Worm (Caenorhabditis elegans) whole organism, L3 larva: ENCODE results near the gene memb-1.

Source experiments
- R02D3.7 ChIP-seq: fragments of 150-350 bp; optimal IDR thresholded peaks from 2 replicates; lab custom pipeline; 2014; ENCODE audit warnings: missing biosample characterization, missing genetic modification characterization
- aly-2 ChIP-seq: fragments of 150-350 bp; optimal IDR thresholded peaks from 2 replicates; lab custom pipeline; 2014; ENCODE audit warnings: missing biosample characterization, missing genetic modification characterization
- ama-1 ChIP-seq: fragments of 150-350 bp; optimal IDR thresholded peaks from 2 replicates; lab custom pipeline; 2018
- ceh-28 ChIP-seq: fragments of 150-350 bp; optimal IDR thresholded peaks from 2 replicates; lab custom pipeline; 2014; ENCODE audit warnings: missing biosample characterization, missing genetic modification reagents, missing genetic modification characterization
- ceh-82 ChIP-seq: fragments of 150-350 bp; optimal IDR thresholded peaks from 2 replicates; lab custom pipeline; 2014; ENCODE audit warnings: missing biosample characterization, missing genetic modification characterization
- ceh-9 ChIP-seq: sonication (generic microtip); optimal IDR thresholded peaks from 2 replicates; lab custom pipeline; 2018; ENCODE audit warnings: missing biosample characterization, missing genetic modification characterization
- egl-27 ChIP-seq: sonication (generic microtip); optimal IDR thresholded peaks from 4 replicates; lab custom pipeline; 2017; ENCODE audit warnings: missing biosample characterization, missing genetic modification reagents, missing genetic modification characterization
- egl-5 ChIP-seq: fragments of 150-350 bp; optimal IDR thresholded peaks from 2 replicates; lab custom pipeline; 2017; ENCODE audit warnings: missing biosample characterization, missing genetic modification reagents, missing genetic modification characterization, inconsistent platforms
- elt-1 ChIP-seq: fragments of 150-350 bp; optimal IDR thresholded peaks from 2 replicates; lab custom pipeline; 2014; ENCODE audit warnings: missing biosample characterization, missing genetic modification characterization
- elt-2 ChIP-seq: sonication (generic microtip); optimal IDR thresholded peaks from 2 replicates; lab custom pipeline; 2016; ENCODE audit warnings: missing genetic modification reagents, mild to moderate bottlenecking, missing genetic modification characterization, missing compliant biosample characterization
- elt-3 ChIP-seq, 3 experiments: fragments of 150-350 bp in 1 of 3; sonication (generic microtip) in 2 of 3; optimal IDR thresholded peaks; 2 replicates in 2 of 3; 4 replicates in 1 of 3; lab custom pipeline; 2014 to 2017; ENCODE audit warnings: missing biosample characterization in 3 of 3, missing genetic modification characterization in 3 of 3
- eor-1 ChIP-seq, 2 experiments: fragments of 150-350 bp; optimal IDR thresholded peaks; 2 replicates each; lab custom pipeline; 2014 to 2018; ENCODE audit warnings: missing biosample characterization in 2 of 2, missing genetic modification characterization in 2 of 2
- fkh-10 ChIP-seq: sonication (generic microtip); optimal IDR thresholded peaks from 2 replicates; lab custom pipeline; 2017; ENCODE audit warnings: missing biosample characterization, missing genetic modification reagents, missing genetic modification characterization
- fkh-2 ChIP-seq: fragments of 150-350 bp; optimal IDR thresholded peaks from 2 replicates; lab custom pipeline; 2014; ENCODE audit warnings: missing biosample characterization, missing genetic modification reagents, missing genetic modification characterization
- fos-1 ChIP-seq: fragments of 150-350 bp; optimal IDR thresholded peaks from 2 replicates; lab custom pipeline; 2014; ENCODE audit warnings: missing biosample characterization, missing genetic modification characterization
- hmg-11 ChIP-seq: sonication (generic microtip); optimal IDR thresholded peaks from 2 replicates; lab custom pipeline; 2016; ENCODE audit warnings: missing genetic modification characterization, missing compliant biosample characterization
- jun-1 ChIP-seq: fragments of 150-350 bp; optimal IDR thresholded peaks from 2 replicates; lab custom pipeline; 2014; ENCODE audit warnings: missing biosample characterization, missing genetic modification reagents, missing genetic modification characterization
- lin-15B ChIP-seq: fragments of 150-350 bp; optimal IDR thresholded peaks from 2 replicates; lab custom pipeline; 2014; ENCODE audit warnings: missing biosample characterization, missing genetic modification characterization
- lin-39 ChIP-seq: fragments of 150-350 bp; optimal IDR thresholded peaks from 2 replicates; lab custom pipeline; 2018; ENCODE audit warnings: missing biosample characterization, missing genetic modification reagents, missing genetic modification characterization
- lsy-12 ChIP-seq: sonication (generic microtip); optimal IDR thresholded peaks from 2 replicates; lab custom pipeline; 2016; ENCODE audit warnings: mild to moderate bottlenecking, missing genetic modification characterization, missing compliant biosample characterization
- mdl-1 ChIP-seq: fragments of 150-350 bp; optimal IDR thresholded peaks from 2 replicates; lab custom pipeline; 2014; ENCODE audit warnings: missing biosample characterization, missing genetic modification characterization
- mml-1 ChIP-seq: fragments of 150-350 bp; sonication (generic microtip); optimal IDR thresholded peaks from 3 replicates; lab custom pipeline; 2014; ENCODE audit warnings: missing biosample characterization, missing genetic modification characterization
- nfya-1 ChIP-seq: sonication (generic microtip); optimal IDR thresholded peaks from 2 replicates; lab custom pipeline; 2017; ENCODE audit warnings: missing genetic modification characterization, mild to moderate bottlenecking, missing compliant biosample characterization, antibody characterized with exemption, moderate library complexity; ENCODE audit not compliant: insufficient read depth
- nhr-11 ChIP-seq: fragments of 150-350 bp; optimal IDR thresholded peaks from 2 replicates; lab custom pipeline; 2014; ENCODE audit warnings: missing biosample characterization, missing genetic modification characterization
- nhr-23 ChIP-seq: fragments of 150-350 bp; optimal IDR thresholded peaks from 2 replicates; lab custom pipeline; 2014; ENCODE audit warnings: missing biosample characterization, missing genetic modification reagents, missing genetic modification characterization
- nhr-237 ChIP-seq: fragments of 150-350 bp; optimal IDR thresholded peaks from 2 replicates; lab custom pipeline; 2014; ENCODE audit warnings: missing biosample characterization, missing genetic modification characterization
- nhr-25 ChIP-seq: sonication (generic microtip); optimal IDR thresholded peaks from 2 replicates; lab custom pipeline; 2017; ENCODE audit warnings: missing biosample characterization, missing genetic modification characterization
- nhr-28 ChIP-seq: fragments of 150-350 bp; optimal IDR thresholded peaks from 2 replicates; lab custom pipeline; 2014; ENCODE audit warnings: missing biosample characterization, missing genetic modification characterization
- nhr-43 ChIP-seq: sonication (generic microtip); optimal IDR thresholded peaks from 2 replicates; lab custom pipeline; 2016; ENCODE audit warnings: mild to moderate bottlenecking, missing genetic modification characterization, missing compliant biosample characterization; ENCODE audit not compliant: poor library complexity, severe bottlenecking
- nhr-67 ChIP-seq: fragments of 150-350 bp; optimal IDR thresholded peaks from 2 replicates; lab custom pipeline; 2014; ENCODE audit warnings: missing biosample characterization, missing genetic modification characterization
- nhr-76 ChIP-seq: fragments of 150-350 bp; sonication (generic microtip); optimal IDR thresholded peaks from 5 replicates; lab custom pipeline; 2014; ENCODE audit warnings: missing biosample characterization, missing genetic modification characterization
- nhr-77 ChIP-seq: fragments of 150-350 bp; optimal IDR thresholded peaks from 2 replicates; lab custom pipeline; 2014; ENCODE audit warnings: missing biosample characterization, missing genetic modification characterization
- pha-4 ChIP-seq: fragments of 150-350 bp; optimal IDR thresholded peaks from 2 replicates; lab custom pipeline; 2014; ENCODE audit warnings: missing biosample characterization, missing genetic modification reagents, missing genetic modification characterization
- pqm-1 ChIP-seq: fragments of 150-350 bp; optimal IDR thresholded peaks from 2 replicates; lab custom pipeline; 2017; ENCODE audit warnings: missing biosample characterization, missing genetic modification characterization, inconsistent platforms
- sea-2 ChIP-seq: fragments of 150-350 bp; sonication (generic microtip); optimal IDR thresholded peaks from 4 replicates; lab custom pipeline; 2014; ENCODE audit warnings: missing biosample characterization, missing genetic modification reagents, missing genetic modification characterization
- skn-1 ChIP-seq: fragments of 150-350 bp; optimal IDR thresholded peaks from 2 replicates; lab custom pipeline; 2014; ENCODE audit warnings: missing biosample characterization, missing genetic modification characterization
- snpc-4 ChIP-seq: fragments of 150-350 bp; optimal IDR thresholded peaks from 2 replicates; lab custom pipeline; 2014; ENCODE audit warnings: missing biosample characterization, missing genetic modification characterization
- tbx-2 ChIP-seq: sonication (generic microtip); optimal IDR thresholded peaks from 2 replicates; lab custom pipeline; 2016; ENCODE audit warnings: mild to moderate bottlenecking, missing genetic modification characterization, missing compliant biosample characterization
- unc-39 ChIP-seq: sonication (generic microtip); optimal IDR thresholded peaks from 4 replicates; lab custom pipeline; 2017; ENCODE audit warnings: missing biosample characterization, missing genetic modification characterization
- unc-62 ChIP-seq: fragments of 150-350 bp; sonication (generic microtip); optimal IDR thresholded peaks from 4 replicates; lab custom pipeline; 2014; ENCODE audit warnings: missing biosample characterization, missing genetic modification reagents, missing genetic modification characterization
- zag-1 ChIP-seq: fragments of 150-350 bp; optimal IDR thresholded peaks from 2 replicates; lab custom pipeline; 2014; ENCODE audit warnings: missing biosample characterization, missing genetic modification characterization
- ztf-11 ChIP-seq: fragments of 150-350 bp; optimal IDR thresholded peaks from 2 replicates; lab custom pipeline; 2014; ENCODE audit warnings: missing biosample characterization, missing genetic modification characterization
- ztf-4 ChIP-seq: fragments of 150-350 bp; optimal IDR thresholded peaks from 2 replicates; lab custom pipeline; 2014; ENCODE audit warnings: missing biosample characterization, missing genetic modification characterization

The memb-1 gene

ce11 chrX:9483754-9484153 lies 42.4 kb upstream of the memb-1 start:
- TF ChIP-seq ztf-4 (tag; lab: Kevin White, UChicago) (no peak), ceh-82 (tag; lab: Kevin White, UChicago) (no peak), lin-15B (tag; lab: Kevin White, UChicago) (no peak), egl-5 (peak; percentile 91), pha-4 (tag; lab: Kevin White, UChicago) (peak; percentile 19)
- TF ChIP-seq, all 47 proteins: peak for 2

- TF ChIP-seq ztf-11 (tag; lab: Kevin White, UChicago) (no peak), sea-2 (GFP tag; lab: Kevin White, UChicago) (no peak), fkh-10 (no peak), tbx-2 (tag; lab: Kevin White, UChicago) (no peak)
- TF ChIP-seq, all 47 proteins: peak for 0
Observed at ce11 chrX:9476752-9477151, 35.4 kb upstream of the memb-1 start.

- TF ChIP-seq ceh-9 (tag; lab: Kevin White, UChicago) (no peak), ztf-4 (tag; lab: Kevin White, UChicago) (no peak), tbx-2 (tag; lab: Kevin White, UChicago) (no peak)
Observed at ce11 chrX:9472170-9472569, 30.8 kb upstream of the memb-1 start, which contains the start of gene gap-2. Gene gap-2, plus strand, starts transcription at chrX:9472470.

ce11 chrX:9467573-9467972 lies 26.2 kb upstream of the memb-1 start:
- TF ChIP-seq nhr-237 (tag; lab: Kevin White, UChicago) (no peak), nhr-43 (tag; lab: Kevin White, UChicago) (peak; percentile 91), nhr-23 (tag; lab: Kevin White, UChicago) (peak; percentile 55), nhr-77 (tag; lab: Kevin White, UChicago) (peak; percentile 41), elt-1 (tag; lab: Kevin White, UChicago) (peak; percentile 21), nfya-1 (peak; percentile 41), zag-1 (tag; lab: Kevin White, UChicago) (no peak), lin-39 (tag; lab: Kevin White, UChicago) (peak; percentile 40), tbx-2 (tag; lab: Kevin White, UChicago) (peak; percentile 77), snpc-4 (peak; percentile 25), egl-5 (peak; percentile 78), nhr-25 (tag; lab: Kevin White, UChicago) (peak; percentile 45), fos-1 (tag; lab: Kevin White, UChicago) (peak; percentile 27), ceh-82 (tag; lab: Kevin White, UChicago) (peak; percentile 55), elt-3 (tag; optimal IDR thresholded peaks at IDR 0.05; lab: Kevin White, UChicago) (no peak), nhr-11 (no peak), R02D3.7 (tag; lab: Kevin White, UChicago) (peak; percentile 25), ceh-28 (tag; lab: Kevin White, UChicago) (peak; percentile 44), eor-1 (tag; optimal IDR thresholded peaks at IDR 0.05; lab: Kevin White, UChicago) (peak in 1 of 2 experiments; percentile 66), lin-15B (tag; lab: Kevin White, UChicago) (peak; percentile 18), skn-1 (tag; lab: Kevin White, UChicago) (peak; percentile 17), egl-27 (peak; percentile 66), fkh-10 (no peak), ztf-11 (tag; lab: Kevin White, UChicago) (no peak), pha-4 (tag; lab: Kevin White, UChicago) (peak; percentile 60), jun-1 (peak; percentile 59), ztf-4 (tag; lab: Kevin White, UChicago) (peak; percentile 19), hmg-11 (tag; lab: Kevin White, UChicago) (peak; percentile 94), lsy-12 (tag; lab: Kevin White, UChicago) (peak; percentile 76)

- peak; percentile 100 for TF ChIP-seq fkh-10
- TF ChIP-seq mml-1 (tag; lab: Kevin White, UChicago) = no peak
- peak; percentile 99 for TF ChIP-seq pha-4 (tag; lab: Kevin White, UChicago)
- peak; percentile 98 for TF ChIP-seq nhr-11
- TF ChIP-seq nhr-28 (tag; lab: Kevin White, UChicago) = peak; percentile 100
- TF ChIP-seq nfya-1 = peak; percentile 98
- peak; percentile 99 for TF ChIP-seq nhr-77 (tag; lab: Kevin White, UChicago)
- no peak for TF ChIP-seq ama-1
- TF ChIP-seq jun-1 = peak; percentile 100
- peak; percentile 99 for TF ChIP-seq aly-2 (tag; lab: Kevin White, UChicago)
- TF ChIP-seq unc-62 (GFP tag; lab: Kevin White, UChicago) = peak; percentile 97
- TF ChIP-seq ceh-9 (tag; lab: Kevin White, UChicago) = no peak
- TF ChIP-seq nhr-76 (tag; lab: Kevin White, UChicago) = peak; percentile 89
- peak; percentile 97 for TF ChIP-seq fos-1 (tag; lab: Kevin White, UChicago)
- TF ChIP-seq eor-1 (tag; optimal IDR thresholded peaks at IDR 0.05; lab: Kevin White, UChicago) = peak in 1 of 2 experiments; percentile 82
- peak; percentile 90 for TF ChIP-seq pqm-1 (tag; lab: Kevin White, UChicago)
- TF ChIP-seq nhr-67 (tag; lab: Kevin White, UChicago) = peak; percentile 51
- TF ChIP-seq unc-39 (tag; lab: Kevin White, UChicago) = peak; percentile 75
- TF ChIP-seq elt-2 (tag; lab: Kevin White, UChicago) = peak; percentile 90
- TF ChIP-seq nhr-25 (tag; lab: Kevin White, UChicago) = peak; percentile 96
- peak; percentile 97 for TF ChIP-seq lsy-12 (tag; lab: Kevin White, UChicago)
- peak; percentile 91 for TF ChIP-seq ztf-4 (tag; lab: Kevin White, UChicago)
- peak; percentile 99 for TF ChIP-seq fkh-2
- peak; percentile 79 for TF ChIP-seq mdl-1 (tag; lab: Kevin White, UChicago)
- TF ChIP-seq elt-3 (tag; optimal IDR thresholded peaks at IDR 0.05; lab: Kevin White, UChicago) = peak; percentile 96 to 98 (median 97)
Observed at ce11 chrX:9465722-9466132, 24.4 kb upstream of the memb-1 start.
